Fruit fly (Drosophila melanogaster): ENCODE data around the gene CG17681.

DNA sequence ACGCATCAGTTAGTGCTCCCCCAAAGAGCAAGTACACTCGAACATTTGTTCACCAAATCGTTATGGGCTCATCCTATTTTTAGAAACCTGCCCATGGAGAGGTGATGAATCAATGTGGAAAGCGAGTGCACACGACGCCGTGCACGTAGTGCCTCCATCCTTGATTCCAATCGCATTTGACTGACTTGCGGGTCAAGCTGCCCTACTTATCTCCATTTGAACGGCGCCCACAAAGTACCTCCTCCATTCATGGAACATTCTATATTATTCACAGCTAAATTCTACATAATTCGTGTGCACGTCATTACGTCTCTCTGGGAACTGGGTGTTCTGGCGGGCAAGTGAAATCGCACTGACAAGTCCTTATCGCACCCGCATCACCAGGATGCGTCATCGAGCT, 9.7 kb upstream of the CG17681 start:
- TF ChIP-seq Abd-B (GFP tag; optimal IDR thresholded peaks at IDR 0.05) (no peak), rgr (GFP tag; optimal IDR thresholded peaks at IDR 0.05) (no peak), h (GFP tag; optimal IDR thresholded peaks at IDR 0.05) (no peak), dmrt93B (GFP tag; optimal IDR thresholded peaks at IDR 0.05) (no peak), Myc (optimal IDR thresholded peaks at IDR 0.05) (no peak), CrebA (GFP tag; optimal IDR thresholded peaks at IDR 0.05; ENCODE audit: borderline replicate concordance) (no peak), psq (GFP tag; optimal IDR thresholded peaks at IDR 0.05) (no peak), lola (GFP tag; optimal IDR thresholded peaks at IDR 0.05) (no peak), Vsx2 (GFP tag; optimal IDR thresholded peaks at IDR 0.05; ENCODE audit: partially characterized antibody) (no peak), OdsH (GFP tag; optimal IDR thresholded peaks at IDR 0.05) (no peak), Hnf4 (GFP tag; optimal IDR thresholded peaks at IDR 0.05) (no peak), jim (GFP tag; optimal IDR thresholded peaks at IDR 0.05) (no peak), N (GFP tag; optimal IDR thresholded peaks at IDR 0.05) (no peak)

All from whole organism, wandering third instar larva.